Worm (Caenorhabditis elegans): ENCODE data around the gene W06D12.6.

DNA sequence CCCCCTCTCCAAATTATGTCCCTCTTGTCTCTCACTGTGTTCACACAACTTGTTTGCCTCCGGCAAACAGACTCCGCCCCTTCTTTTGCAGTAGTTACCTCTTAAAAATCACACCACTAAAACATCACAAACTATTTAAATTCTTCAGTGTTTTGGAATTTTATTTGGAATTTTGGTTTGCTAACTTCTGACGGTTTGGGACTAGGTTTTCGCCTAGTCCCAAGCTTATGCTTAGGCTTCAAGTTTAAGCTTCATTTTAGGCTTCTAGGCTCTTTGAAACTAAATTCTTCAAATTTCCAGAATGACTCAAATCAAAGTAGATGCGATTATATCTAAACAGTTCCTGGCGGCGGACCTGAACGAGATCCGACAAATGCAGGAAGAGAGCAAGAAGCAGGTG is 18.8 kb downstream of the W06D12.6 start, which contains the start of gene fat-5:
- no peak for TF ChIP-seq dve-1 (tag; optimal IDR thresholded peaks at IDR 0.05; ENCODE audit: insufficient read depth)
- TF ChIP-seq nhr-11 (tag; optimal IDR thresholded peaks at IDR 0.05), result no peak
- no peak for TF ChIP-seq ama-1 (optimal IDR thresholded peaks at IDR 0.05)
- no peak for TF ChIP-seq nhr-25 (tag; optimal IDR thresholded peaks at IDR 0.05; ENCODE audit: borderline replicate concordance, insufficient read depth)
- TF ChIP-seq unc-62 (GFP tag; optimal IDR thresholded peaks at IDR 0.05 in 1 of 2), result no peak
- no peak for TF ChIP-seq unc-62 (tag; optimal IDR thresholded peaks at IDR 0.05)

Measured in whole organism, L4 larva.